Worm (Caenorhabditis elegans) whole organism, midembryonic: ENCODE data around the gene F07E5.5.
"Not testable (repeated sequence)": the region's sequence is repeated elsewhere in the genome, so short reads cannot be mapped to it uniquely, and the experiment has no call there.

Source experiments
- T22C8.4 ChIP-seq: fragments of 200-800 bp; sonication (Bioruptor generic); IDR thresholded peaks from 2 replicates; pipeline ENCODE4 v1.3.6; 2022; ENCODE audit warnings: missing genetic modification characterization, missing compliant biosample characterization
- cog-1 ChIP-seq: sonication (generic microtip); optimal IDR thresholded peaks from 2 replicates; lab custom pipeline; 2016; ENCODE audit warnings: missing genetic modification characterization, missing compliant biosample characterization
- flt-1 ChIP-seq: fragments of 200-800 bp; sonication (Bioruptor generic); IDR thresholded peaks from 2 replicates; pipeline ENCODE4 v1.3.6; 2022; ENCODE audit warnings: missing genetic modification characterization, missing compliant biosample characterization
- klf-2 ChIP-seq: fragments of 200-800 bp; sonication (Bioruptor generic); conservative IDR thresholded peaks from 2 replicates; pipeline ENCODE4 v1.3.6; 2022; ENCODE audit warnings: missing genetic modification reagents, missing genetic modification characterization, missing compliant biosample characterization
- med-1 ChIP-seq: sonication (generic microtip); optimal IDR thresholded peaks from 2 replicates; lab custom pipeline; 2017; ENCODE audit warnings: missing genetic modification characterization, mild to moderate bottlenecking, missing compliant biosample characterization, antibody characterized with exemption, missing genetic modification reagents; ENCODE audit not compliant: insufficient read depth
- ref-1 ChIP-seq: fragments of 200-800 bp; sonication (Bioruptor generic); conservative IDR thresholded peaks from 2 replicates; pipeline ENCODE4 v1.3.6; 2022; ENCODE audit warnings: missing genetic modification reagents, missing genetic modification characterization, missing compliant biosample characterization
- tab-1 ChIP-seq: fragments of 200-800 bp; sonication (Bioruptor generic); IDR thresholded peaks from 2 replicates; pipeline ENCODE4 v1.3.6; 2022; ENCODE audit warnings: missing genetic modification characterization, missing compliant biosample characterization
- ztf-23 ChIP-seq: fragments of 200-800 bp; sonication (Bioruptor generic); IDR thresholded peaks from 2 replicates; pipeline ENCODE4 v1.3.6; 2022; ENCODE audit warnings: missing genetic modification reagents, missing genetic modification characterization, missing compliant biosample characterization
- ztf-29 ChIP-seq: fragments of 200-800 bp; sonication (Bioruptor generic); IDR thresholded peaks from 2 replicates; pipeline ENCODE4 v1.3.6; 2022; ENCODE audit warnings: missing genetic modification reagents, missing genetic modification characterization, missing compliant biosample characterization

F07E5.5 gene

ce11 chrII:2046556-2046955 is 12.3 kb downstream of the F07E5.5 start, which contains the start of gene math-1:
Gene math-1, minus strand, starts transcription at chrII:2046656.
- TF ChIP-seq cog-1 (tag; lab: Kevin White, UChicago); ztf-23 (GFP tag; lab: Robert Waterston, UW); flt-1: not testable (repeated sequence)

DNA sequence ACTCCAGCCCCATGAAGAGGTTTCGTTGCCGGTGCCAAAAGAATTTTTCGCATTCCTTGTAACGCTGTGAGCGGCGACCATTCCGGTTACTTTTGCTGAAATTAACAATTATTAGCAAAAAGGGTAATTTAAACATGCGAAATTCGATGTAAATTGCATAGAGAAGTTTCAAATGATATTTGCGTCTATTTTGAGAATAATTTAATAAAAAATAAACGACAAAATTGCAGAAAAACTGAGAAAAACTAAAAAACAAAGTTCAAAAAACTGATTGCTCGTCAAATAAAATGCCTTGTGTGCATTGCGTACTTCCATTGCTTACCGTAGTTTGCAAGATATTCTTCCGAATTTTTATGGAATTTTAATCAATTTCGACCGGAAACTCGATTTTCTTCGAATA is 13.4 kb downstream of the F07E5.5 start, which contains the start of gene bath-24:
TSS of gene bath-24 (minus strand) at position 101 of the 400 bp plus-strand sequence.
- TF ChIP-seq ztf-29 (GFP tag; lab: Robert Waterston, UW) (no peak), ref-1 (GFP tag; lab: Robert Waterston, UW) (no peak), klf-2 (no peak), med-1 (GFP tag; lab: Kevin White, UChicago) (no peak), T22C8.4 (GFP tag; lab: Robert Waterston, UW) (no peak), tab-1 (GFP tag; lab: Robert Waterston, UW) (no peak), ztf-23 (GFP tag; lab: Robert Waterston, UW) (no peak), flt-1 (no peak), cog-1 (tag; lab: Kevin White, UChicago) (no peak)

ce11 chrII:2042447-2042846 is 16.4 kb downstream of the F07E5.5 start, which contains the start of gene bath-20:
Gene bath-20, minus strand, starts transcription at chrII:2042547.
- TF ChIP-seq med-1 (GFP tag; lab: Kevin White, UChicago) = no peak
- TF ChIP-seq flt-1 = no peak
- no peak for TF ChIP-seq ref-1 (GFP tag; lab: Robert Waterston, UW)
- TF ChIP-seq klf-2 = no peak
- no peak for TF ChIP-seq T22C8.4 (GFP tag; lab: Robert Waterston, UW)
- no peak for TF ChIP-seq tab-1 (GFP tag; lab: Robert Waterston, UW)
- no peak for TF ChIP-seq cog-1 (tag; lab: Kevin White, UChicago)
- TF ChIP-seq ztf-23 (GFP tag; lab: Robert Waterston, UW) = no peak
- no peak for TF ChIP-seq ztf-29 (GFP tag; lab: Robert Waterston, UW)

- TF ChIP-seq ztf-29 (GFP tag; lab: Robert Waterston, UW) = no peak
- no peak for TF ChIP-seq flt-1
Observed at ce11 chrII:2039288-2039687, 19.6 kb downstream of the F07E5.5 start, which contains the start of gene bath-19. Gene bath-19, minus strand, starts transcription at chrII:2039388.

- TF ChIP-seq ref-1 (GFP tag; lab: Robert Waterston, UW) (no peak), med-1 (GFP tag; lab: Kevin White, UChicago) (no peak), ztf-29 (GFP tag; lab: Robert Waterston, UW) (no peak), T22C8.4 (GFP tag; lab: Robert Waterston, UW) (no peak), ztf-23 (GFP tag; lab: Robert Waterston, UW) (no peak), cog-1 (tag; lab: Kevin White, UChicago) (no peak), tab-1 (GFP tag; lab: Robert Waterston, UW) (no peak), klf-2 (no peak), flt-1 (no peak)
Observed at ce11 chrII:2033286-2033685, 25.6 kb downstream of the F07E5.5 start, which contains the start of gene F59H6.14. Gene F59H6.14, plus strand, starts transcription at chrII:2033586.

ce11 chrII:2032282-2032681 is 26.6 kb downstream of the F07E5.5 start, which contains the start of gene btb-4:
Gene btb-4, plus strand, starts transcription at chrII:2032316.
- TF ChIP-seq flt-1; ref-1 (GFP tag; lab: Robert Waterston, UW); ztf-29 (GFP tag; lab: Robert Waterston, UW): not testable (repeated sequence)

- no peak for TF ChIP-seq T22C8.4 (GFP tag; lab: Robert Waterston, UW)
- no peak for TF ChIP-seq tab-1 (GFP tag; lab: Robert Waterston, UW)
- no peak for TF ChIP-seq klf-2
- TF ChIP-seq flt-1 = no peak
- TF ChIP-seq ztf-29 (GFP tag; lab: Robert Waterston, UW) = no peak
- TF ChIP-seq ref-1 (GFP tag; lab: Robert Waterston, UW) = no peak
- no peak for TF ChIP-seq ztf-23 (GFP tag; lab: Robert Waterston, UW)
- no peak for TF ChIP-seq med-1 (GFP tag; lab: Kevin White, UChicago)
- TF ChIP-seq cog-1 (tag; lab: Kevin White, UChicago) = no peak
Observed at ce11 chrII:2031852-2032251, 27.0 kb downstream of the F07E5.5 start, which contains the start of gene bath-5. Gene bath-5, minus strand, starts transcription at chrII:2031952.

DNA sequence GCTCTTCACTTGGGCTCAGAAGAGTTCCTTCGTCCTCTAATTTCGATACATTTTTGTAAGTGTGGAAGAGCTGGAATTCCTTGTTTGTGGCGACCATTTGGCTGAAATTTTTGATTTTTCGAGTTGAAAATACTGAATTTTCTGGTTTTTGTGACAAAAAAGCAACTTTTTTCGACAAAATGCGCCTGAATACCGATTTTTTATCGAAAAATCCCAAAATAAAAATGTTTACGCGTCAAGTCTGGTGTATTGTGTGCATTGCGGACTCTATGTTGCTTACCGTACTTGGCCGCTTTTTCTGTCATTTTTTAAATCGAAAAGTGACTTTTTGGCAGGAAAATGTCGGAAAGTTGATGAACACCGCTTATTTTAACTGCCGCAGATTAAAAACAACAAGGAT is 28.5 kb downstream of the F07E5.5 start, which contains the start of gene bath-3:
TSS of gene bath-3 (minus strand) at position 101 of the 400 bp plus-strand sequence.
- no peak for TF ChIP-seq klf-2
- no peak for TF ChIP-seq T22C8.4 (GFP tag; lab: Robert Waterston, UW)
- no peak for TF ChIP-seq ref-1 (GFP tag; lab: Robert Waterston, UW)
- TF ChIP-seq cog-1 (tag; lab: Kevin White, UChicago) = no peak
- TF ChIP-seq ztf-23 (GFP tag; lab: Robert Waterston, UW) = no peak
- no peak for TF ChIP-seq med-1 (GFP tag; lab: Kevin White, UChicago)
- TF ChIP-seq tab-1 (GFP tag; lab: Robert Waterston, UW) = no peak
- TF ChIP-seq flt-1 = no peak
- TF ChIP-seq ztf-29 (GFP tag; lab: Robert Waterston, UW) = no peak

- TF ChIP-seq klf-2 = no peak
- no peak for TF ChIP-seq flt-1
- TF ChIP-seq ztf-29 (GFP tag; lab: Robert Waterston, UW) = no peak
- TF ChIP-seq cog-1 (tag; lab: Kevin White, UChicago) = no peak
- no peak for TF ChIP-seq ztf-23 (GFP tag; lab: Robert Waterston, UW)
- no peak for TF ChIP-seq ref-1 (GFP tag; lab: Robert Waterston, UW)
- no peak for TF ChIP-seq T22C8.4 (GFP tag; lab: Robert Waterston, UW)
- TF ChIP-seq tab-1 (GFP tag; lab: Robert Waterston, UW) = no peak
- TF ChIP-seq med-1 (GFP tag; lab: Kevin White, UChicago) = no peak
Observed at ce11 chrII:2028712-2029111, 30.2 kb downstream of the F07E5.5 start, which contains the start of gene bath-1. Gene bath-1, minus strand, starts transcription at chrII:2028812.

DNA sequence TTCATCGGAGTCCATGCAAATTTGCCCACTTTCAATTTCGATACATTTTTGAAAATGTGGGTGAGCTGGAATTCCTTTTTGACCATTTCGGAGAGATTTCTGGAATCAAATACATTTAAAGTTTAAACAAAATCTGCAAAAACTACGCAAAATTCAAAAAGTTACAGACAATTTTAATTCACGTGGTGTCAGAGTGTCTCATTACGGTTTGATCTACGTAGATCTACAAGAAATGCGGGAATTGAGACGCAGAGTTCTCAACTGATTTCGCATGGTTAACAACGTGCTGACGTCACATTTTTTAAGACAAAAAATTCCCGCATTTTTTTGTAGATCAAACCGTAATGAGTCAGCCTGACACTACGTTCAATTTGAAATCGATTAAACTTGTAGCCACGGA is 32.3 kb downstream of the F07E5.5 start, which contains the start of gene bath-21:
TSS of gene bath-21 (minus strand) at position 101 of the 400 bp plus-strand sequence.
- TF ChIP-seq ztf-29 (GFP tag; lab: Robert Waterston, UW) (no peak), ztf-23 (GFP tag; lab: Robert Waterston, UW) (no peak), flt-1 (no peak), tab-1 (GFP tag; lab: Robert Waterston, UW) (no peak), med-1 (GFP tag; lab: Kevin White, UChicago) (no peak), T22C8.4 (GFP tag; lab: Robert Waterston, UW) (no peak), klf-2 (no peak), ref-1 (GFP tag; lab: Robert Waterston, UW) (no peak)
